Worm (Caenorhabditis elegans) whole organism, late embryonic: ENCODE measurements around the gene ppat-1.

Experiments
- C08G9.2 ChIP-seq: sonication (generic microtip); optimal IDR thresholded peaks from 2 replicates; lab custom pipeline; 2016; ENCODE audit warnings: mild to moderate bottlenecking, missing genetic modification characterization, moderate library complexity, missing compliant biosample characterization
- F13H6.1 ChIP-seq: sonication (generic microtip); optimal IDR thresholded peaks from 2 replicates; lab custom pipeline; 2016; ENCODE audit warnings: missing genetic modification characterization, missing compliant biosample characterization
- K09A11.1 ChIP-seq: sonication (generic microtip); optimal IDR thresholded peaks from 2 replicates; lab custom pipeline; 2017; ENCODE audit warnings: antibody characterized with exemption, mild to moderate bottlenecking, missing genetic modification characterization, missing compliant biosample characterization; ENCODE audit not compliant: insufficient read depth
- T23F11.4 ChIP-seq: fragments of 200-800 bp; sonication (Bioruptor generic); optimal IDR thresholded peaks from 2 replicates; lab custom pipeline; 2018; ENCODE audit warnings: mild to moderate bottlenecking, missing genetic modification characterization, missing compliant biosample characterization
- ceh-14 ChIP-seq: sonication (generic microtip); optimal IDR thresholded peaks from 2 replicates; lab custom pipeline; 2016; ENCODE audit warnings: missing genotype, missing genetic modification characterization, missing compliant biosample characterization
- ceh-18 ChIP-seq: sonication (generic microtip); optimal IDR thresholded peaks from 2 replicates; lab custom pipeline; 2016; ENCODE audit warnings: missing genetic modification characterization, missing compliant biosample characterization
- ceh-19 ChIP-seq: fragments of 200-800 bp; sonication (Bioruptor generic); optimal IDR thresholded peaks from 2 replicates; lab custom pipeline; 2018; ENCODE audit warnings: mild to moderate bottlenecking, missing genetic modification characterization, missing compliant biosample characterization
- ceh-2 ChIP-seq: sonication (generic microtip); optimal IDR thresholded peaks from 2 replicates; lab custom pipeline; 2016; ENCODE audit warnings: missing genotype, missing genetic modification characterization, missing compliant biosample characterization
- ceh-22 ChIP-seq: sonication (generic microtip); optimal IDR thresholded peaks from 2 replicates; lab custom pipeline; 2017; ENCODE audit warnings: missing biosample characterization, missing genetic modification characterization
- ceh-24 ChIP-seq: sonication (generic microtip); optimal IDR thresholded peaks from 2 replicates; lab custom pipeline; 2016; ENCODE audit warnings: mild to moderate bottlenecking, missing genetic modification characterization, missing compliant biosample characterization
- ceh-31 ChIP-seq: sonication (generic microtip); optimal IDR thresholded peaks from 2 replicates; lab custom pipeline; 2016; ENCODE audit warnings: missing genetic modification characterization, missing compliant biosample characterization
- ceh-34 ChIP-seq: sonication (generic microtip); optimal IDR thresholded peaks from 2 replicates; lab custom pipeline; 2016; ENCODE audit warnings: mild to moderate bottlenecking, missing genetic modification characterization, missing compliant biosample characterization
- ceh-48 ChIP-seq: sonication (generic microtip); optimal IDR thresholded peaks from 2 replicates; lab custom pipeline; 2016; ENCODE audit warnings: missing genetic modification characterization, inconsistent platforms, missing compliant biosample characterization
- ceh-6 ChIP-seq: fragments of 200-800 bp; sonication (Bioruptor generic); optimal IDR thresholded peaks from 2 replicates; lab custom pipeline; 2018; ENCODE audit warnings: mild to moderate bottlenecking, missing genetic modification characterization, missing compliant biosample characterization
- ceh-9 ChIP-seq: sonication (generic microtip); optimal IDR thresholded peaks from 2 replicates; lab custom pipeline; 2016; ENCODE audit warnings: mild to moderate bottlenecking, missing genetic modification characterization, inconsistent platforms, missing compliant biosample characterization
- che-1 ChIP-seq: sonication (generic microtip); optimal IDR thresholded peaks from 2 replicates; lab custom pipeline; 2016; ENCODE audit warnings: mild to moderate bottlenecking, missing genetic modification characterization, missing compliant biosample characterization
- dmd-4 ChIP-seq: sonication (generic microtip); optimal IDR thresholded peaks from 2 replicates; lab custom pipeline; 2016; ENCODE audit warnings: borderline replicate concordance, missing genetic modification characterization, missing compliant biosample characterization
- dve-1 ChIP-seq: sonication (generic microtip); optimal IDR thresholded peaks from 2 replicates; lab custom pipeline; 2017; ENCODE audit warnings: antibody characterized with exemption, mild to moderate bottlenecking, missing genetic modification characterization, missing compliant biosample characterization
- elt-2 ChIP-seq: sonication (generic microtip); optimal IDR thresholded peaks from 2 replicates; lab custom pipeline; 2016; ENCODE audit warnings: missing genetic modification reagents, missing genetic modification characterization, missing compliant biosample characterization
- eyg-1 ChIP-seq: sonication (generic microtip); optimal IDR thresholded peaks from 2 replicates; lab custom pipeline; 2016; ENCODE audit warnings: missing genotype, missing genetic modification characterization, missing compliant biosample characterization
- fkh-6 ChIP-seq: sonication (generic microtip); optimal IDR thresholded peaks from 2 replicates; lab custom pipeline; 2016; ENCODE audit warnings: missing genetic modification characterization, missing compliant biosample characterization
- gmeb-2 ChIP-seq: sonication (generic microtip); optimal IDR thresholded peaks from 2 replicates; lab custom pipeline; 2016; ENCODE audit warnings: missing genetic modification characterization, inconsistent platforms, missing compliant biosample characterization
- hlh-13 ChIP-seq: fragments of 200-800 bp; sonication (Bioruptor generic); optimal IDR thresholded peaks from 2 replicates; lab custom pipeline; 2018; ENCODE audit warnings: mild to moderate bottlenecking, missing genetic modification characterization, missing compliant biosample characterization
- hlh-30 ChIP-seq: sonication (generic microtip); optimal IDR thresholded peaks from 2 replicates; lab custom pipeline; 2017; ENCODE audit warnings: antibody characterized with exemption, missing genetic modification characterization, missing compliant biosample characterization; ENCODE audit not compliant: insufficient read depth
- hlh-8 ChIP-seq: sonication (generic microtip); optimal IDR thresholded peaks from 2 replicates; lab custom pipeline; 2016; ENCODE audit warnings: missing genotype, missing genetic modification characterization, missing compliant biosample characterization
- lin-11 ChIP-seq: fragments of 200-800 bp; sonication (Bioruptor generic); optimal IDR thresholded peaks from 2 replicates; lab custom pipeline; 2018; ENCODE audit warnings: mild to moderate bottlenecking, missing genetic modification characterization, missing compliant biosample characterization
- madf-2 ChIP-seq: sonication (generic microtip); optimal IDR thresholded peaks from 2 replicates; lab custom pipeline; 2017; ENCODE audit warnings: missing genetic modification characterization, missing compliant biosample characterization
- mec-3 ChIP-seq: sonication (generic microtip); optimal IDR thresholded peaks from 2 replicates; lab custom pipeline; 2016; ENCODE audit warnings: borderline replicate concordance, missing genetic modification characterization, missing compliant biosample characterization
- nfya-1 ChIP-seq: sonication (generic microtip); optimal IDR thresholded peaks from 2 replicates; lab custom pipeline; 2017; ENCODE audit warnings: missing genetic modification characterization, mild to moderate bottlenecking, missing compliant biosample characterization, antibody characterized with exemption, moderate library complexity
- nhr-232 ChIP-seq: sonication (generic microtip); optimal IDR thresholded peaks from 2 replicates; lab custom pipeline; 2016; ENCODE audit warnings: missing genetic modification characterization, missing compliant biosample characterization
- npax-4 ChIP-seq: sonication (generic microtip); optimal IDR thresholded peaks from 2 replicates; lab custom pipeline; 2016; ENCODE audit warnings: missing genetic modification characterization, missing compliant biosample characterization
- pag-3 ChIP-seq: sonication (generic microtip); optimal IDR thresholded peaks from 2 replicates; lab custom pipeline; 2016; ENCODE audit warnings: missing compliant biosample characterization, missing genetic modification characterization, borderline replicate concordance
- pat-9 ChIP-seq: fragments of 200-800 bp; sonication (Bioruptor generic); optimal IDR thresholded peaks from 2 replicates; lab custom pipeline; 2018; ENCODE audit warnings: mild to moderate bottlenecking, missing genetic modification characterization, moderate library complexity, missing compliant biosample characterization
- pax-1 ChIP-seq: fragments of 150-350 bp; optimal IDR thresholded peaks from 2 replicates; lab custom pipeline; 2014; ENCODE audit warnings: missing biosample characterization, missing genetic modification characterization
- pha-4 ChIP-seq: fragments of 150-350 bp; optimal IDR thresholded peaks from 2 replicates; lab custom pipeline; 2018; ENCODE audit warnings: missing biosample characterization, missing genetic modification reagents, missing genetic modification characterization
- pqm-1 ChIP-seq: sonication (generic microtip); optimal IDR thresholded peaks from 2 replicates; lab custom pipeline; 2016; ENCODE audit warnings: missing genetic modification characterization, missing compliant biosample characterization
- pros-1 ChIP-seq: fragments of 150-350 bp; optimal IDR thresholded peaks from 2 replicates; lab custom pipeline; 2014; ENCODE audit warnings: missing biosample characterization, missing genetic modification reagents, missing genetic modification characterization
- ref-2 ChIP-seq: sonication (generic microtip); optimal IDR thresholded peaks from 2 replicates; lab custom pipeline; 2016; ENCODE audit warnings: missing genetic modification characterization, missing compliant biosample characterization
- rnt-1 ChIP-seq: sonication (generic microtip); optimal IDR thresholded peaks from 2 replicates; lab custom pipeline; 2016; ENCODE audit warnings: missing genetic modification characterization, missing compliant biosample characterization
- sdc-2 ChIP-seq: sonication (generic microtip); optimal IDR thresholded peaks from 2 replicates; lab custom pipeline; 2016; ENCODE audit warnings: missing genotype, missing genetic modification characterization, missing compliant biosample characterization
- sox-2 ChIP-seq: fragments of 200-800 bp; sonication (Bioruptor generic); IDR thresholded peaks from 2 replicates; pipeline ENCODE4 v1.3.6; 2022; ENCODE audit warnings: missing genetic modification reagents, missing genetic modification characterization, missing compliant biosample characterization
- sox-4 ChIP-seq: sonication (generic microtip); optimal IDR thresholded peaks from 2 replicates; lab custom pipeline; 2017; ENCODE audit warnings: mild to moderate bottlenecking, missing genetic modification characterization, inconsistent platforms, missing compliant biosample characterization
- syd-9 ChIP-seq: sonication (generic microtip); optimal IDR thresholded peaks from 2 replicates; lab custom pipeline; 2016; ENCODE audit warnings: mild to moderate bottlenecking, missing genetic modification characterization, moderate library complexity, missing compliant biosample characterization
- tbx-2 ChIP-seq: sonication (generic microtip); optimal IDR thresholded peaks from 2 replicates; lab custom pipeline; 2016; ENCODE audit warnings: missing genetic modification characterization, missing compliant biosample characterization
- tbx-7 ChIP-seq: sonication (generic microtip); optimal IDR thresholded peaks from 2 replicates; lab custom pipeline; 2016; ENCODE audit warnings: missing genotype, missing genetic modification characterization, missing compliant biosample characterization
- ttx-3 ChIP-seq: sonication (generic microtip); optimal IDR thresholded peaks from 2 replicates; lab custom pipeline; 2016; ENCODE audit warnings: missing genetic modification reagents, missing genetic modification characterization, missing compliant biosample characterization
- unc-42 ChIP-seq: sonication (generic microtip); optimal IDR thresholded peaks from 2 replicates; lab custom pipeline; 2016; ENCODE audit warnings: missing genotype, missing genetic modification characterization, missing compliant biosample characterization
- unc-55 ChIP-seq: sonication (generic microtip); optimal IDR thresholded peaks from 2 replicates; lab custom pipeline; 2017; ENCODE audit warnings: missing biosample characterization, missing genetic modification reagents, missing genetic modification characterization
- unc-86 ChIP-seq: sonication (generic microtip); optimal IDR thresholded peaks from 2 replicates; lab custom pipeline; 2016; ENCODE audit warnings: missing genetic modification characterization, missing compliant biosample characterization
- zip-5 ChIP-seq: sonication (generic microtip); optimal IDR thresholded peaks from 2 replicates; lab custom pipeline; 2016; ENCODE audit warnings: missing genetic modification characterization, missing compliant biosample characterization

The ppat-1 gene

ce11 chrIII:4647878-4648277 is 41.2 kb upstream of the ppat-1 start, which contains the start of gene T23F11.6:
Gene T23F11.6 (minus strand): TSS chrIII:4647922.
- TF ChIP-seq K09A11.1 (no peak), tbx-7 (tag; lab: Kevin White, UChicago) (no peak), ceh-24 (tag; lab: Kevin White, UChicago) (no peak), pag-3 (tag; lab: Kevin White, UChicago) (no peak), dmd-4 (tag; lab: Kevin White, UChicago) (no peak), nfya-1 (tag; lab: Kevin White, UChicago) (no peak), ceh-18 (tag; lab: Kevin White, UChicago) (no peak)

DNA sequence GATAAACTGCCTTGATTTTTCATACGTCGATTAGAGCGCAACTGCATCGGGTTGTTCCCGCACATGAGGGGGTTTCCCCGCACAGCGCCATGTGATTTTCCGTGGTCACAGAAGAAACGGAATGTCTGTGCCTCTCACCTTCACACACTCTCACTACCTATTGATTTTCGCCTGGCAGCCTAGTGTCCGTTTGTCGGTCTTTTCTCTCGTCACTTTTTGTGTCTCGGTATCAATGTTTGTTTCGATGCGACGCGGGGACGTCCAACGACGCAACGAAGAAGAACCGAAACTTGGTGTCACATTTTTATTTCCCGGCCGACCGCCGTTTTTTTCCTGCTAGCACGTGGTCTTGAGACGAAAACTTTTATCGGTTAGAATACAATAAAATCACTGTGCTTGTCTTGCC is 39.7 kb upstream of the ppat-1 start:
- TF ChIP-seq zip-5 (tag; lab: Kevin White, UChicago) = no peak
- TF ChIP-seq pqm-1 (tag; lab: Kevin White, UChicago) = peak; percentile 87
- TF ChIP-seq npax-4 (tag; lab: Kevin White, UChicago) = no peak
- TF ChIP-seq ceh-31 (tag; lab: Kevin White, UChicago) = peak; percentile 83
- TF ChIP-seq ceh-2 (tag; lab: Kevin White, UChicago) = peak; percentile 63
- peak; percentile 24 for TF ChIP-seq pat-9 (tag; lab: Kevin White, UChicago)
- TF ChIP-seq K09A11.1 = peak; percentile 43
- no peak for TF ChIP-seq fkh-6 (tag; lab: Kevin White, UChicago)
- TF ChIP-seq nhr-232 (tag; lab: Kevin White, UChicago) = no peak
- peak; percentile 83 for TF ChIP-seq ceh-34 (tag; lab: Kevin White, UChicago)
- TF ChIP-seq ceh-22 (tag; lab: Kevin White, UChicago) = no peak
- peak; percentile 40 for TF ChIP-seq pros-1 (tag; lab: Kevin White, UChicago)
- no peak for TF ChIP-seq mec-3 (tag; lab: Kevin White, UChicago)
- peak; percentile 7 for TF ChIP-seq che-1
- TF ChIP-seq pag-3 (tag; lab: Kevin White, UChicago) = no peak
- no peak for TF ChIP-seq sox-4 (tag; lab: Kevin White, UChicago)
- TF ChIP-seq T23F11.4 (GFP tag; lab: Kevin White, UChicago) = peak; percentile 65
- TF ChIP-seq unc-42 (tag; lab: Kevin White, UChicago) = peak; percentile 65
- TF ChIP-seq gmeb-2 = no peak
- no peak for TF ChIP-seq ceh-9
- TF ChIP-seq ceh-19 (GFP tag; lab: Kevin White, UChicago) = peak; percentile 7
- peak; percentile 79 for TF ChIP-seq nfya-1 (tag; lab: Kevin White, UChicago)
- no peak for TF ChIP-seq sdc-2 (tag; lab: Kevin White, UChicago)
- peak; percentile 53 for TF ChIP-seq pax-1 (tag; lab: Kevin White, UChicago)
- peak; percentile 85 for TF ChIP-seq F13H6.1
- no peak for TF ChIP-seq C08G9.2 (tag; lab: Kevin White, UChicago)
- no peak for TF ChIP-seq syd-9 (tag; lab: Kevin White, UChicago)
- TF ChIP-seq eyg-1 = no peak
- peak; percentile 2 for TF ChIP-seq unc-86 (tag; lab: Kevin White, UChicago)
- no peak for TF ChIP-seq ttx-3
- TF ChIP-seq elt-2 (tag; lab: Kevin White, UChicago) = peak; percentile 76
- peak; percentile 99 for TF ChIP-seq hlh-30 (tag; lab: Kevin White, UChicago)
- TF ChIP-seq ceh-18 (tag; lab: Kevin White, UChicago) = peak; percentile 96
- peak; percentile 86 for TF ChIP-seq ref-2 (tag; lab: Kevin White, UChicago)
- TF ChIP-seq dmd-4 (tag; lab: Kevin White, UChicago) = no peak
- peak; percentile 37 for TF ChIP-seq madf-2 (tag; lab: Kevin White, UChicago)
- no peak for TF ChIP-seq lin-11
- no peak for TF ChIP-seq pha-4 (tag; lab: Kevin White, UChicago)
- peak; percentile 96 for TF ChIP-seq ceh-48 (tag; lab: Kevin White, UChicago)
- TF ChIP-seq dve-1 = peak; percentile 80
- peak; percentile 32 for TF ChIP-seq ceh-14 (tag; lab: Kevin White, UChicago)
- TF ChIP-seq sox-2 = no peak
- peak; percentile 91 for TF ChIP-seq tbx-2
- TF ChIP-seq hlh-8 = peak; percentile 63
- no peak for TF ChIP-seq hlh-13 (GFP tag; lab: Kevin White, UChicago)
- peak; percentile 92 for TF ChIP-seq unc-55 (GFP tag; lab: Kevin White, UChicago)
- no peak for TF ChIP-seq ceh-6
- TF ChIP-seq rnt-1 (tag; lab: Kevin White, UChicago) = peak; percentile 86
